Worm (Caenorhabditis elegans): ENCODE data around the gene agt-2.
A peak's percentile ranks its signal among the peaks of the same experiment; 100 is the strongest.

agt-2 gene

DNA sequence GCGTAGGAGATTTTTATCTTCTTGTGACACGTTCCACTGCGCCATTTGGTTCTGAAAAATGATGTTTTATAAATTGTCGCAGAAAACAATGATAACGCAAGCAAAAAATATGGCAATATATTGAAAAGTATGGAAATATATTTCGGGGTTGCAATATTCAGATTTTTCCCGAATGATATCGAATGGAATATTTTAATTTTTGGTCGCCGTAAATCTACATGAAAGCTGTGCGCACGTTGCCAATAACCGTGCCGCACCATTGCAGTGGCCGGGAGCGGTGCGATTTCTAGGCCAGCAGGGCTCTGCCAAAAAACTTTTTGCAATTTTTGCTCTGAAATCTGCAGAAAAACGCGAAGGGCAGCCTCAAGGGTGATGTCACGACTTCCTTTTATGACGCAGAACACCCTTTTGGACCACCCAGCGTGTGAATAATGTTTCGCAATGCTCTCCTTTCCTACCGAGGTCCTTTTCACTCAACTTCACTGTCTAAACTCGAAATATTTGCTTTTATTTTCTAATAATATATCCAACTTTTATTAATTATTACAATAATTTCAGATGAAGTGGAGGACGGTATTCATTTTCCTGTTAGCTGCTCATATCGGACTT, 15.4 kb downstream of the agt-2 start, which contains the start of the genes F09E5.11 and bmy-1 (continued):
- TF ChIP-seq snpc-4 (GFP tag; optimal IDR thresholded peaks at IDR 0.05), result peak; percentile 29
- peak in 3 of 4 experiments; percentile 44 to 66 (median 63) for TF ChIP-seq snpc-4 (tag; optimal IDR thresholded peaks at IDR 0.05)
- TF ChIP-seq egl-44 (GFP tag; IDR thresholded peaks at IDR 0.05), result peak; percentile 72; the same call in 1 of the 2 replicates
- TF ChIP-seq pha-4 (tag; optimal IDR thresholded peaks at IDR 0.05), result no peak
- TF ChIP-seq repo-1 (tag; optimal IDR thresholded peaks at IDR 0.05), result no peak
- peak; percentile 84 for TF ChIP-seq pbrm-1 (GFP tag; IDR thresholded peaks at IDR 0.05)
- TF ChIP-seq nfyb-1 (GFP tag; IDR thresholded peaks at IDR 0.05), result peak; percentile 80
- peak; percentile 70 for TF ChIP-seq madf-6 (GFP tag; IDR thresholded peaks at IDR 0.05)
- no peak for TF ChIP-seq T26A5.8 (tag; optimal IDR thresholded peaks at IDR 0.05)
- TF ChIP-seq F52B5.7 (tag; optimal IDR thresholded peaks at IDR 0.05), result peak; percentile 49
- TF ChIP-seq tlf-1 (GFP tag; optimal IDR thresholded peaks at IDR 0.05), result peak; percentile 61
- peak; percentile 23 for TF ChIP-seq mxl-1 (tag; optimal IDR thresholded peaks at IDR 0.05)
- peak; percentile 81 for TF ChIP-seq cebp-1 (GFP tag; IDR thresholded peaks at IDR 0.05)
- TF ChIP-seq cebp-1 (tag; optimal IDR thresholded peaks at IDR 0.05), result peak; percentile 92
- peak; percentile 64 for TF ChIP-seq tbp1 (GFP tag; optimal IDR thresholded peaks at IDR 0.05)
- TF ChIP-seq F22D6.2 (tag; optimal IDR thresholded peaks at IDR 0.05), result no peak
- TF ChIP-seq lin-54 (GFP tag; optimal IDR thresholded peaks at IDR 0.05), result peak; percentile 78
- peak; percentile 71 for TF ChIP-seq lsl-1 (GFP tag; optimal IDR thresholded peaks at IDR 0.05)
- TF ChIP-seq zim-3 (tag; optimal IDR thresholded peaks at IDR 0.05), result no peak
- TF ChIP-seq F39B2.1 (GFP tag; IDR thresholded peaks at IDR 0.05), result no peak
- peak; percentile 86 for TF ChIP-seq Y67H2A.10 (GFP tag; conservative IDR thresholded peaks at IDR 0.05)
- no peak for TF ChIP-seq lag-1 (GFP tag; IDR thresholded peaks at IDR 0.05)
- no peak for TF ChIP-seq dpff-1 (tag; optimal IDR thresholded peaks at IDR 0.05)
- TF ChIP-seq nhr-27 (tag; optimal IDR thresholded peaks at IDR 0.05), result no peak
- peak; percentile 69; the same call in 1 of the 2 replicates for TF ChIP-seq hmg-20 (GFP tag; IDR thresholded peaks at IDR 0.05)
- 0 out of 2 replicates have a peak, but pooled peaks have one; percentile 29 for TF ChIP-seq Y53G8AR.9 (GFP tag; conservative IDR thresholded peaks at IDR 0.05)
- TF ChIP-seq fkh-3 (tag; optimal IDR thresholded peaks at IDR 0.05), result no peak
- TF ChIP-seq aptf-3 (GFP tag; IDR thresholded peaks at IDR 0.05), result no peak
- TF ChIP-seq atf-7 (tag; optimal IDR thresholded peaks at IDR 0.05), result peak; percentile 81
- no peak for TF ChIP-seq hlh-26 (GFP tag; conservative IDR thresholded peaks at IDR 0.05)
- peak; percentile 87 for TF ChIP-seq K11D2.4 (GFP tag; IDR thresholded peaks at IDR 0.05)
- peak; percentile 84 for TF ChIP-seq mcd-1 (GFP tag; IDR thresholded peaks at IDR 0.05)
- peak; percentile 65 for TF ChIP-seq ets-4 (GFP tag; optimal IDR thresholded peaks at IDR 0.05)
- TF ChIP-seq madf-3 (GFP tag; IDR thresholded peaks at IDR 0.05), result peak; percentile 87; the same call in 1 of the 2 replicates
- peak; percentile 69 for TF ChIP-seq ztf-18 (tag; optimal IDR thresholded peaks at IDR 0.05)
- peak; percentile 93 for TF ChIP-seq C06A6.2 (GFP tag; conservative IDR thresholded peaks at IDR 0.05)
- no peak for TF ChIP-seq dpl-1 (GFP tag; optimal IDR thresholded peaks at IDR 0.05)
- TF ChIP-seq unc-130 (GFP tag; optimal IDR thresholded peaks at IDR 0.05), result peak; percentile 84
- TF ChIP-seq sea-2 (GFP tag; IDR thresholded peaks at IDR 0.05), result no peak
- peak; percentile 16 for TF ChIP-seq F49E8.2 (tag; optimal IDR thresholded peaks at IDR 0.05; ENCODE audit: insufficient read depth)
- TF ChIP-seq ama-1 (optimal IDR thresholded peaks at IDR 0.05), result no peak
- TF ChIP-seq ama-1 (GFP tag; optimal IDR thresholded peaks at IDR 0.05), result no peak
- TF ChIP-seq ceh-58 (GFP tag; IDR thresholded peaks at IDR 0.05), result no peak
- TF ChIP-seq let-526 (GFP tag; IDR thresholded peaks at IDR 0.05), result peak; percentile 91
- no peak for TF ChIP-seq nhr-120 (GFP tag; IDR thresholded peaks at IDR 0.05)
- peak in 1 of 3 experiments; percentile 19 for TF ChIP-seq lin-35 (GFP tag; optimal IDR thresholded peaks at IDR 0.05)
- TF ChIP-seq akir-1 (GFP tag; optimal IDR thresholded peaks at IDR 0.05), result peak; percentile 73
- TF ChIP-seq ekl-4 (GFP tag; IDR thresholded peaks at IDR 0.05), result peak; percentile 76
- no peak for TF ChIP-seq gei-17 (GFP tag; optimal IDR thresholded peaks at IDR 0.05)
- TF ChIP-seq hmg-1.2 (GFP tag; IDR thresholded peaks at IDR 0.05), result peak; percentile 51; the same call in 1 of the 2 replicates

All from whole organism, young adult.